Worm (Caenorhabditis elegans): Measurements from ENCODE around the gene fbxa-73.

Gene fbxa-73

ce11 chrIII:2240471-2240870 is 12.8 kb upstream of the fbxa-73 start, which contains the start of gene srz-56:
TSS of gene srz-56 (plus strand) at chrIII:2240771.
- TF ChIP-seq ama-1 (optimal IDR thresholded peaks at IDR 0.05) (no peak), ceh-13 (GFP tag; optimal IDR thresholded peaks at IDR 0.05) (no peak), pes-1 (GFP tag; IDR thresholded peaks at IDR 0.05) (no peak), sea-1 (GFP tag; conservative IDR thresholded peaks at IDR 0.05) (no peak), ets-7 (tag; optimal IDR thresholded peaks at IDR 0.05) (no peak), hnd-1 (tag; optimal IDR thresholded peaks at IDR 0.05) (no peak), hmg-4 (GFP tag; optimal IDR thresholded peaks at IDR 0.05) (no peak), F13C5.2 (tag; optimal IDR thresholded peaks at IDR 0.05) (no peak), tbx-37 (GFP tag; conservative IDR thresholded peaks at IDR 0.05) (no peak), B0310.2 (tag; optimal IDR thresholded peaks at IDR 0.05) (no peak), aly-1 (tag; optimal IDR thresholded peaks at IDR 0.05) (no peak), tra-4 (tag; optimal IDR thresholded peaks at IDR 0.05) (no peak), tbx-11 (GFP tag; IDR thresholded peaks at IDR 0.05) (no peak), flt-1 (GFP tag; IDR thresholded peaks at IDR 0.05) (no peak)

DNA sequence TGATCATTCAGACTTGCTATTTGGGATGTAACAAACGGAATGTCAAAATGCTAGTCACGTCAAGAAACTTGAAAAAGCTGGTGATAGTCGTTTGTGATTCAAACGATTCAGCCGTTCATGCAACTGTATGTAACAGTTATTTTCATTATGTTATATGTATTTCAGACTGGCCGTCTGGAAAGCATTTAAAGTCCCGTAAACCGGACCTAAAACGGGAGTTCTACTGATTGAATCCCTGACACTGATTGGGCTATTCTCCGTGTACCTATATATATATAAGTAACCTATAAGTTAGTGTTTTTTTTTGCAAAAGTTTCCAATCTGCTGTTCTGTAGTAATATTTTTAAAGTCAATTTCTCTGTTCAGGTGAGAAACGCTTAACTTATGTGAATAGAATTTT is 9.6 kb upstream of the fbxa-73 start:
- TF ChIP-seq ceh-36 (tag; optimal IDR thresholded peaks at IDR 0.05), result no peak
- no peak for TF ChIP-seq scrt-1 (GFP tag; IDR thresholded peaks at IDR 0.05)

DNA sequence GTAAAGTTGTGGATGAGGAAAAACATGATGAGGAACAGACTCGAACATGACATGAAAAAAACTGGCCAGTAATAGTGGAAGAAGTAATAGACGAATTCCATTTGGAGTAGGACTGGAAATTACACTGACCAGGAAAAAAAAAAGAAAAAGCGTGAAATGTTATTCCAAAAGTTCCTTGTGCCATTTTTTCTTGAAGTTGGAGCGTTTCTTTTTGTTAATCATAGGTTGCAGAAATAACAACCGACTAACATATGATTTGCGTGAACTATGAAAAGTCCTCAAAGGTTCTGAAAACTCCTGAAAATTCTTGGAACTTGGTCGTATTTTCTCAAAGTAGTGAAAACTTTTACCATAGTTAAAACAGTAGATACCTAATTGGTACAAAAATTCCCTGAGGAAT is 7.5 kb upstream of the fbxa-73 start, which contains the start of gene srd-67:
Gene srd-67 (minus strand): TSS at position 101 of the 400 bp plus-strand sequence.
- no peak for TF ChIP-seq hmg-4 (GFP tag; optimal IDR thresholded peaks at IDR 0.05)
- TF ChIP-seq hnd-1 (tag; optimal IDR thresholded peaks at IDR 0.05), result no peak
- no peak for TF ChIP-seq F13C5.2 (tag; optimal IDR thresholded peaks at IDR 0.05)

DNA sequence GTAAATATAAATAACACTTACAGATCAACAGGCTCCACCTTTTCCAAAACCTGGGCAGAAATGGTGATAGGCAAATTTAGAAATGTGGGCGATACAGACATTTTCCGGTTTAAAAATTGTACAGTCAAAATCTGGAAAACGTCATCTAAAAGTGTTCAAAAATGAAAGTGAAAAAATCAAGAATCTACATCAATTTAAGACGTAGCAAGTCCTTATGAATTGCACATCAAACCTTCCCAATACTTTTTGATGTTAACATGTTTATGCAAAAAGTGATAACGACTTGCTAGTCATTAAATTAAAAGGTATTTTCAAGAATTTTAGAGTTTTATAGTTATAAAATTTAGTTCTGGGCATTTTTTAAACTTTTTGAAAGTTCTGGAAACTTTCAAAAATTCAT is 1.9 kb upstream of the fbxa-73 start, which contains the start of gene fbxa-7:
Gene fbxa-7 (minus strand): TSS at position 101 of the 400 bp plus-strand sequence.
- TF ChIP-seq F13C5.2 (tag; optimal IDR thresholded peaks at IDR 0.05), result no peak
- TF ChIP-seq flt-1 (GFP tag; IDR thresholded peaks at IDR 0.05), result no peak
- TF ChIP-seq pes-1 (GFP tag; IDR thresholded peaks at IDR 0.05), result no peak
- TF ChIP-seq hmg-4 (GFP tag; optimal IDR thresholded peaks at IDR 0.05), result no peak
- TF ChIP-seq ceh-13 (GFP tag; optimal IDR thresholded peaks at IDR 0.05), result no peak
- no peak for TF ChIP-seq aly-1 (tag; optimal IDR thresholded peaks at IDR 0.05)
- TF ChIP-seq hnd-1 (tag; optimal IDR thresholded peaks at IDR 0.05), result no peak
- TF ChIP-seq sea-1 (GFP tag; conservative IDR thresholded peaks at IDR 0.05), result no peak
- TF ChIP-seq tbx-37 (GFP tag; conservative IDR thresholded peaks at IDR 0.05), result no peak
- TF ChIP-seq tra-4 (tag; optimal IDR thresholded peaks at IDR 0.05), result no peak
- TF ChIP-seq ama-1 (optimal IDR thresholded peaks at IDR 0.05), result no peak
- TF ChIP-seq scrt-1 (GFP tag; IDR thresholded peaks at IDR 0.05), result no peak
- TF ChIP-seq B0310.2 (tag; optimal IDR thresholded peaks at IDR 0.05), result no peak
- no peak for TF ChIP-seq ets-7 (tag; optimal IDR thresholded peaks at IDR 0.05)

- TF ChIP-seq tbx-11 (GFP tag; IDR thresholded peaks at IDR 0.05) (no peak), aly-1 (tag; optimal IDR thresholded peaks at IDR 0.05) (no peak), hmbx-1 (tag; optimal IDR thresholded peaks at IDR 0.05) (no peak), pes-1 (GFP tag; IDR thresholded peaks at IDR 0.05) (no peak), sea-1 (GFP tag; conservative IDR thresholded peaks at IDR 0.05) (no peak), ceh-13 (GFP tag; optimal IDR thresholded peaks at IDR 0.05) (no peak), hnd-1 (tag; optimal IDR thresholded peaks at IDR 0.05) (no peak), hmg-4 (GFP tag; optimal IDR thresholded peaks at IDR 0.05) (no peak), scrt-1 (GFP tag; IDR thresholded peaks at IDR 0.05) (no peak), tbx-37 (GFP tag; conservative IDR thresholded peaks at IDR 0.05) (no peak), ceh-36 (tag; optimal IDR thresholded peaks at IDR 0.05) (no peak), flt-1 (GFP tag; IDR thresholded peaks at IDR 0.05) (no peak), ama-1 (optimal IDR thresholded peaks at IDR 0.05) (no peak), ets-7 (tag; optimal IDR thresholded peaks at IDR 0.05) (no peak), B0310.2 (tag; optimal IDR thresholded peaks at IDR 0.05) (no peak), F13C5.2 (tag; optimal IDR thresholded peaks at IDR 0.05) (no peak), tra-4 (tag; optimal IDR thresholded peaks at IDR 0.05) (no peak)
Measured at ce11 chrIII:2255522-2255921, 2.3 kb downstream of the fbxa-73 start, which contains the start of gene fbxa-71. TSS of gene fbxa-71 (plus strand) at chrIII:2255822.

- TF ChIP-seq hmbx-1 (tag; optimal IDR thresholded peaks at IDR 0.05) (no peak), ets-7 (tag; optimal IDR thresholded peaks at IDR 0.05) (no peak), ceh-36 (tag; optimal IDR thresholded peaks at IDR 0.05) (no peak), pes-1 (GFP tag; IDR thresholded peaks at IDR 0.05) (no peak), tra-4 (tag; optimal IDR thresholded peaks at IDR 0.05) (no peak), aly-1 (tag; optimal IDR thresholded peaks at IDR 0.05) (no peak), scrt-1 (GFP tag; IDR thresholded peaks at IDR 0.05) (no peak), hmg-4 (GFP tag; optimal IDR thresholded peaks at IDR 0.05) (no peak), sea-1 (GFP tag; conservative IDR thresholded peaks at IDR 0.05) (no peak), F13C5.2 (tag; optimal IDR thresholded peaks at IDR 0.05) (no peak), ama-1 (optimal IDR thresholded peaks at IDR 0.05) (no peak), flt-1 (GFP tag; IDR thresholded peaks at IDR 0.05) (no peak), tbx-11 (GFP tag; IDR thresholded peaks at IDR 0.05) (no peak), ceh-13 (GFP tag; optimal IDR thresholded peaks at IDR 0.05) (no peak)
Measured at ce11 chrIII:2258863-2259262, 5.6 kb downstream of the fbxa-73 start, which contains the start of gene fbxa-43. TSS of gene fbxa-43 (minus strand) at chrIII:2258963.

DNA sequence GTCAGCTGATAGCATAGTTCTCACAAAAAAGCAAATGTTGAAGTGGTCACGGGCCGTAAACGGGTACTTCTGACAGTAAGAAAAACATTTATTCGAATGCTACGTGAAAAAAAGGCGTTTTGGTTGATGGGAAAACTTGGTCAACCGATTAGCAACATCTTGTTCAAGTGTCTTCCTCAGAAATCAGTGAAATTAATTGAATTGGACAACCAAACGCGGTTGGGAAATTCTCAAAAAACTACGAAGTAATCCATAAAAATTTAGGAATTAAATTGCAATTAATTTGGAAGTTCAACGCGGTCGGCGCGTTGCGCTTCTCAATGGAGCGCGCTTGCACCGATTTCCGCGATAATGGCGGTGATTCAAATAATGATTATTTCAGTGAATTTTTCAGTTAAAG is 6.1 kb downstream of the fbxa-73 start:
- TF ChIP-seq pes-1 (GFP tag; IDR thresholded peaks at IDR 0.05) (no peak), hmg-4 (GFP tag; optimal IDR thresholded peaks at IDR 0.05) (no peak), ama-1 (optimal IDR thresholded peaks at IDR 0.05) (no peak), B0310.2 (tag; optimal IDR thresholded peaks at IDR 0.05) (no peak), tra-4 (tag; optimal IDR thresholded peaks at IDR 0.05) (no peak), aly-1 (tag; optimal IDR thresholded peaks at IDR 0.05) (no peak), ets-7 (tag; optimal IDR thresholded peaks at IDR 0.05) (no peak), tbx-37 (GFP tag; conservative IDR thresholded peaks at IDR 0.05) (no peak), ceh-36 (tag; optimal IDR thresholded peaks at IDR 0.05) (no peak), scrt-1 (GFP tag; IDR thresholded peaks at IDR 0.05) (no peak), ceh-13 (GFP tag; optimal IDR thresholded peaks at IDR 0.05) (no peak), sea-1 (GFP tag; conservative IDR thresholded peaks at IDR 0.05) (no peak), hmbx-1 (tag; optimal IDR thresholded peaks at IDR 0.05) (no peak), hnd-1 (tag; optimal IDR thresholded peaks at IDR 0.05) (no peak), flt-1 (GFP tag; IDR thresholded peaks at IDR 0.05) (no peak), F13C5.2 (tag; optimal IDR thresholded peaks at IDR 0.05) (no peak), tbx-11 (GFP tag; IDR thresholded peaks at IDR 0.05) (no peak)
